Worm (Caenorhabditis elegans): Measurements from ENCODE around the gene ZK666.8.

DNA sequence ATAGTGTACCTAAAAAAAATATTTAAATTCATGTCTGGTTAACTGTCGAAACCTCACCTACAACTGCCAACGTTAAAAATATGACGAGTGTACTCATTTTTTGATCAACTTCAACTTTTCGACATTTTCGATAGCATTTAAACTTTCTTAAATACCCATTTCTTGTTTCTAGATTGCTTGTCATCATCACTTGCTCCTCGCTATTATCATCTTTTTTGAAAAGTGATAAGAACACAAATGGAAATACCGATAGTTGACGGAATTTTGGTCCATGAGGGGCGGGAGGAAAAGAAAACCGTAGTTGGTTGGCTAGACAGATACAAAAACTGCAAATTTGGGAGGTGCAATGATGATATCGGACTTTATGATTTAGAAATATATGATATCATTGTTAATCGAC lies 22.8 kb downstream of the ZK666.8 start, which contains the start of gene clec-143:
- TF ChIP-seq gei-17 (GFP tag; optimal IDR thresholded peaks at IDR 0.05) (no peak), T07F8.4 (tag; optimal IDR thresholded peaks at IDR 0.05) (no peak), sdz-38 (tag; optimal IDR thresholded peaks at IDR 0.05) (no peak), tbx-9 (tag; optimal IDR thresholded peaks at IDR 0.05; ENCODE audit: borderline replicate concordance) (no peak), repo-1 (tag; optimal IDR thresholded peaks at IDR 0.05) (no peak)
